Worm (Caenorhabditis elegans) whole organism, L1 larva: ENCODE data around the gene Y39F10A.6.

ENCODE experiments used
- C04F5.9 ChIP-seq: sonication (generic microtip); optimal IDR thresholded peaks from 2 replicates; lab custom pipeline; 2016; ENCODE audit warnings: missing genetic modification characterization, missing compliant biosample characterization
- Y116A8C.19 ChIP-seq: sonication (generic microtip); optimal IDR thresholded peaks from 2 replicates; lab custom pipeline; 2016; ENCODE audit warnings: missing compliant biosample characterization, missing genetic modification characterization, borderline replicate concordance
- alr-1 ChIP-seq: fragments of 200-800 bp; sonication (Bioruptor generic); optimal IDR thresholded peaks from 2 replicates; lab custom pipeline; 2018; ENCODE audit warnings: borderline replicate concordance, mild to moderate bottlenecking, missing genetic modification characterization, missing compliant biosample characterization
- aly-2 ChIP-seq: fragments of 150-350 bp; optimal IDR thresholded peaks from 2 replicates; lab custom pipeline; 2014; ENCODE audit warnings: missing biosample characterization, missing genetic modification characterization
- blmp-1 ChIP-seq: fragments of 150-350 bp; optimal IDR thresholded peaks from 2 replicates; lab custom pipeline; 2014; ENCODE audit warnings: missing biosample characterization, missing genetic modification characterization
- ceh-8 ChIP-seq: fragments of 200-800 bp; sonication (Bioruptor generic); optimal IDR thresholded peaks from 2 replicates; lab custom pipeline; 2018; ENCODE audit warnings: mild to moderate bottlenecking, missing genetic modification characterization, moderate library complexity, missing compliant biosample characterization
- ceh-82 ChIP-seq, 3 experiments: fragments of 150-350 bp in 1 of 3; sonication (generic microtip) in 2 of 3; optimal IDR thresholded peaks; 2 replicates each; lab custom pipeline; 2014 to 2017; ENCODE audit warnings: missing biosample characterization in 3 of 3, missing genetic modification characterization in 3 of 3
- ces-1 ChIP-seq: fragments of 150-350 bp; optimal IDR thresholded peaks from 2 replicates; lab custom pipeline; 2014; ENCODE audit warnings: missing biosample characterization, missing genetic modification reagents, missing genetic modification characterization
- efl-1 ChIP-seq, 4 experiments: fragments of 150-350 bp; optimal IDR thresholded peaks in 3 of 4; peaks in 1 of 4; 1 replicate in 1 of 4; 2 replicates in 3 of 4; lab custom pipeline; 2014; ENCODE audit warnings: missing biosample characterization in 2 of 4, missing genetic modification characterization in 2 of 4, missing genetic modification reagents in 2 of 4
- elt-2 ChIP-seq: sonication (generic microtip); optimal IDR thresholded peaks from 2 replicates; lab custom pipeline; 2016; ENCODE audit warnings: missing genetic modification characterization, mild to moderate bottlenecking, inconsistent platforms, missing compliant biosample characterization, missing genetic modification reagents
- fkh-10 ChIP-seq: sonication (generic microtip); optimal IDR thresholded peaks from 2 replicates; lab custom pipeline; 2017; ENCODE audit warnings: missing biosample characterization, missing genetic modification reagents, missing genetic modification characterization
- fos-1 ChIP-seq: fragments of 150-350 bp; optimal IDR thresholded peaks from 2 replicates; lab custom pipeline; 2014; ENCODE audit warnings: missing biosample characterization, missing genetic modification characterization
- grh-1 ChIP-seq: fragments of 200-800 bp; sonication (Bioruptor generic); IDR thresholded peaks from 2 replicates; pipeline ENCODE4 v1.3.6; 2022; ENCODE audit warnings: missing genetic modification reagents, missing genetic modification characterization, missing compliant biosample characterization
- hlh-17 ChIP-seq: fragments of 200-800 bp; sonication (Bioruptor generic); optimal IDR thresholded peaks from 2 replicates; lab custom pipeline; 2018; ENCODE audit warnings: missing genetic modification characterization, mild to moderate bottlenecking, missing compliant biosample characterization, moderate library complexity, borderline replicate concordance
- jun-1 ChIP-seq: fragments of 150-350 bp; optimal IDR thresholded peaks from 2 replicates; lab custom pipeline; 2014; ENCODE audit warnings: missing biosample characterization, missing genetic modification reagents, missing genetic modification characterization
- lin-13 ChIP-seq: fragments of 150-350 bp; optimal IDR thresholded peaks from 2 replicates; lab custom pipeline; 2014; ENCODE audit warnings: missing biosample characterization, missing genetic modification reagents, missing genetic modification characterization
- lin-35 ChIP-seq, 2 experiments: fragments of 150-350 bp; optimal IDR thresholded peaks; 2 replicates each; lab custom pipeline; 2014; ENCODE audit warnings: missing biosample characterization in 2 of 2, missing genetic modification characterization in 2 of 2, missing genetic modification reagents in 2 of 2
- lin-39 ChIP-seq: fragments of 150-350 bp; optimal IDR thresholded peaks from 2 replicates; lab custom pipeline; 2014; ENCODE audit warnings: missing biosample characterization, missing genetic modification reagents, missing genetic modification characterization
- lsy-2 ChIP-seq, 2 experiments: fragments of 150-350 bp; optimal IDR thresholded peaks; 2 replicates each; lab custom pipeline; 2014; ENCODE audit warnings: missing biosample characterization in 2 of 2, missing genetic modification characterization in 2 of 2
- mdl-1 ChIP-seq, 2 experiments: fragments of 150-350 bp; optimal IDR thresholded peaks; 2 replicates each; lab custom pipeline; 2014 to 2017; ENCODE audit warnings: missing biosample characterization in 2 of 2, missing genetic modification characterization in 2 of 2, inconsistent platforms in 1 of 2
- mef-2 ChIP-seq: fragments of 150-350 bp; optimal IDR thresholded peaks from 2 replicates; lab custom pipeline; 2014; ENCODE audit warnings: missing biosample characterization, missing genetic modification characterization
- nhr-20 ChIP-seq: sonication (generic microtip); optimal IDR thresholded peaks from 2 replicates; lab custom pipeline; 2016; ENCODE audit warnings: mild to moderate bottlenecking, missing genetic modification characterization, missing compliant biosample characterization
- nhr-47 ChIP-seq: sonication (generic microtip); optimal IDR thresholded peaks from 2 replicates; lab custom pipeline; 2016; ENCODE audit warnings: mild to moderate bottlenecking, missing genetic modification characterization, moderate library complexity, missing compliant biosample characterization
- nhr-71 ChIP-seq: sonication (generic microtip); optimal IDR thresholded peaks from 2 replicates; lab custom pipeline; 2016; ENCODE audit warnings: mild to moderate bottlenecking, missing genetic modification characterization, moderate library complexity, missing compliant biosample characterization
- nhr-76 ChIP-seq: sonication (generic microtip); optimal IDR thresholded peaks from 2 replicates; lab custom pipeline; 2017; ENCODE audit warnings: missing biosample characterization, missing genetic modification characterization
- nhr-77 ChIP-seq: fragments of 150-350 bp; optimal IDR thresholded peaks from 2 replicates; lab custom pipeline; 2014; ENCODE audit warnings: missing biosample characterization, missing genetic modification characterization
- nhr-84 ChIP-seq: sonication (generic microtip); optimal IDR thresholded peaks from 2 replicates; lab custom pipeline; 2017; ENCODE audit warnings: missing biosample characterization, missing genetic modification characterization
- nhr-85 ChIP-seq: sonication (generic microtip); peaks from one replicate; lab custom pipeline; 2016; ENCODE audit warnings: missing genetic modification characterization, inconsistent platforms, missing compliant biosample characterization
- pag-3 ChIP-seq: sonication (generic microtip); optimal IDR thresholded peaks from 2 replicates; lab custom pipeline; 2017; ENCODE audit warnings: missing genetic modification characterization, mild to moderate bottlenecking, missing compliant biosample characterization, antibody characterized with exemption, borderline replicate concordance; ENCODE audit not compliant: insufficient read depth
- pax-3 ChIP-seq: fragments of 200-800 bp; sonication (Bioruptor generic); optimal IDR thresholded peaks from 2 replicates; lab custom pipeline; 2018; ENCODE audit warnings: mild to moderate bottlenecking, missing genetic modification characterization, moderate library complexity, missing compliant biosample characterization
- pqm-1 ChIP-seq: sonication (generic microtip); optimal IDR thresholded peaks from 3 replicates; lab custom pipeline; 2017; ENCODE audit warnings: missing biosample characterization, missing genetic modification characterization
- snpc-4 ChIP-seq: fragments of 150-350 bp; optimal IDR thresholded peaks from 2 replicates; lab custom pipeline; 2014; ENCODE audit warnings: missing biosample characterization, missing genetic modification characterization
- snu-23 ChIP-seq: sonication (generic microtip); optimal IDR thresholded peaks from 2 replicates; lab custom pipeline; 2016; ENCODE audit warnings: missing genetic modification characterization, missing compliant biosample characterization
- tbx-2 ChIP-seq: sonication (generic microtip); optimal IDR thresholded peaks from 2 replicates; lab custom pipeline; 2016; ENCODE audit warnings: missing genetic modification characterization, missing compliant biosample characterization
- tlp-1 ChIP-seq: fragments of 150-350 bp; optimal IDR thresholded peaks from 2 replicates; lab custom pipeline; 2014; ENCODE audit warnings: missing biosample characterization, missing genetic modification characterization
- unc-130 ChIP-seq: fragments of 150-350 bp; optimal IDR thresholded peaks from 2 replicates; lab custom pipeline; 2017; ENCODE audit warnings: missing biosample characterization, missing genetic modification characterization, inconsistent platforms
- vab-15 ChIP-seq: sonication (generic microtip); optimal IDR thresholded peaks from 2 replicates; lab custom pipeline; 2017; ENCODE audit warnings: missing genotype, mild to moderate bottlenecking, missing genetic modification characterization, missing compliant biosample characterization
- zag-1 ChIP-seq: fragments of 150-350 bp; optimal IDR thresholded peaks from 2 replicates; lab custom pipeline; 2014; ENCODE audit warnings: missing biosample characterization, missing genetic modification characterization
- ztf-11 ChIP-seq, 2 experiments: sonication (generic microtip); optimal IDR thresholded peaks; 2 replicates each; lab custom pipeline; 2016 to 2017; ENCODE audit warnings: missing genetic modification characterization in 2 of 2, missing biosample characterization in 1 of 2, missing compliant biosample characterization in 1 of 2

The Y39F10A.6 gene

DNA sequence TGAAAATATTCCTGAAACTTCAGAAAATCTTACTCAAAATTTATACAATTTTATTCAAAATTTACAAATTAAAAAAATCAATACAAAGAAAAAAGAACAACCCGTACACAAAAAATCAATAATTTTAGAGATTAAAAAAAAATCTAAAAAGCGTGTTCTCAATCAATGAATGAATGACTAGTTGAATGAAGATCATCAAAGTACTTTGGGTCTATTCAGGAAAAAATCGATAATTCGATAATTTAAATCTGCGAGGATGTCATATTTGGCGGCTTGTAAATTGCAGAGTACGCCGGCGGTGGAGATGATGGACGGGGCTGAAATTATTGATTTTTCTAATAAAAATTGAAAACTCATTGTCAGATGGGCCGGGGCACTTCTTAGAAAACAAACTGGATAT is 27.3 kb downstream of the Y39F10A.6 start:
- no peak for TF ChIP-seq tbx-2 (tag; lab: Kevin White, UChicago)
- TF ChIP-seq nhr-47 (tag; lab: Kevin White, UChicago) = no peak
- TF ChIP-seq vab-15 = no peak
- TF ChIP-seq ces-1 (GFP tag; lab: Kevin White, UChicago) = no peak
- TF ChIP-seq nhr-84 (tag; lab: Kevin White, UChicago) = no peak
- TF ChIP-seq C04F5.9 (tag; lab: Kevin White, UChicago) = no peak
- TF ChIP-seq nhr-71 (tag; lab: Kevin White, UChicago) = no peak
- no peak for TF ChIP-seq pax-3
- TF ChIP-seq alr-1 (tag; lab: Kevin White, UChicago) = no peak
- TF ChIP-seq aly-2 (tag; lab: Kevin White, UChicago) = no peak
- no peak for TF ChIP-seq ceh-8 (GFP tag; lab: Kevin White, UChicago)
- TF ChIP-seq Y116A8C.19 (tag; lab: Kevin White, UChicago) = no peak
- TF ChIP-seq mdl-1 (tag; optimal IDR thresholded peaks at IDR 0.05; lab: Kevin White, UChicago) = no peak
- TF ChIP-seq lin-39 (tag; lab: Kevin White, UChicago) = no peak
- TF ChIP-seq nhr-76 (tag; lab: Kevin White, UChicago) = no peak
- TF ChIP-seq fkh-10 = no peak
- TF ChIP-seq snu-23 = no peak
- TF ChIP-seq, all 84 proteins: peak for 0

- TF ChIP-seq nhr-77 (tag; lab: Kevin White, UChicago) (no peak), pag-3 (tag; lab: Kevin White, UChicago) (no peak), zag-1 (tag; lab: Kevin White, UChicago) (no peak), lin-35 (GFP tag; optimal IDR thresholded peaks at IDR 0.05; lab: Kevin White, UChicago) (no peak), tlp-1 (tag; lab: Kevin White, UChicago) (no peak), fkh-10 (no peak)
These were observed 28.5 kb downstream of the Y39F10A.6 start for ce11 chrII:754971-755370.

DNA sequence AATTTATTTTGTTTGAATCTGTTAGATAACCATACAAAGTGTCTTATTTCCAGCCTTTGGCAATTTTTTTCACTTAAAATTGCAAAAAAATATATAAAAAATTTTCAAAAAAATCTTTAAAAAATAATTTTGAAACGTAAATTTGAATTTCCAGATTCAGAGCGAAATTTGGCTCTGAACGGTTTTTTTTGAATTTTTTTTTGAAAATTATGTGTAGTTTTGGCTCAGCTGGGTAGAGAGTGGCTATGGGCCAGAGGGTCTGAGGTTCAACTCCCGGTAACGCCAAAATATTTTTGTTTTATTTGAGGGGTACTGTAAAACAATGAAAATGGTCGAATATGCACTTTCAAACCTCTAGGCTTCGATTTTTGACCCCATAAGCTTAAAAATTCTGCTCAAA is 30.0 kb downstream of the Y39F10A.6 start:
- TF ChIP-seq mef-2 (tag; lab: Kevin White, UChicago) = no peak

- TF ChIP-seq efl-1 (optimal IDR thresholded peaks at IDR 0.05; lab: Kevin White, UChicago) (no peak), efl-1 (GFP tag; optimal IDR thresholded peaks at IDR 0.05 in 1 of 2; lab: Kevin White, UChicago) (peak in 1 of 2 experiments; percentile 66), snpc-4 (tag; lab: Kevin White, UChicago) (no peak)
These were observed 31.6 kb downstream of the Y39F10A.6 start for ce11 chrII:751850-752249.

ce11 chrII:750155-750554 is 33.3 kb downstream of the Y39F10A.6 start, which contains the start of gene snt-6:
TSS of gene snt-6 (minus strand) at chrII:750212.
- TF ChIP-seq ceh-82 (tag; optimal IDR thresholded peaks at IDR 0.05; lab: Kevin White, UChicago) (no peak), aly-2 (tag; lab: Kevin White, UChicago) (no peak), tlp-1 (tag; lab: Kevin White, UChicago) (no peak), mef-2 (tag; lab: Kevin White, UChicago) (no peak), elt-2 (tag; lab: Kevin White, UChicago) (no peak), unc-130 (tag; lab: Kevin White, UChicago) (no peak), grh-1 (no peak), lsy-2 (tag; optimal IDR thresholded peaks at IDR 0.05; lab: Kevin White, UChicago) (no peak), pax-3 (no peak), C04F5.9 (tag; lab: Kevin White, UChicago) (no peak), pqm-1 (tag; lab: Kevin White, UChicago) (no peak)

DNA sequence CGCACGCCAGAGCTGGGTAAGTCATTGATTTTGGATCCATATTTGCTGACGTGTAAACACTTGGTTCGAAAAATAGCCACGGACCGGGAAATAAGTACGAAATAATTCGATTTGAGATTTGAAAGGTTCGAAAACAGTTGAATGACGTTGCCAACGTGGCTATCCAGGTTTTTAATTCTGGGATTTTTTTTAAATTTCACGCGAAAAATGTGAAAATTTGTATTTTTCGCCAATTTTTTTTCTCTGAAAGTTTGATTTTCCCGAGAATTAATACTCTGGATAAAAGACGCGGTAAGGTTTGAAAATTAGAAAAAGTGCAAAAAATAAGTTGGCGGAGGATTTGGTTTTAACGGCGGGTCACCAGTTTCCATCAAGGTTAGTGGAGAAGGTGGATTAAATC is 42.6 kb downstream of the Y39F10A.6 start, which contains the start of gene fbxc-48:
fbxc-48 (minus strand) TSS at position 101 of the 400 bp plus-strand sequence.
- TF ChIP-seq ztf-11 (tag; optimal IDR thresholded peaks at IDR 0.05; lab: Kevin White, UChicago) = no peak
- TF ChIP-seq hlh-17 (GFP tag; lab: Kevin White, UChicago) = no peak
- no peak for TF ChIP-seq grh-1
- TF ChIP-seq blmp-1 (tag; lab: Kevin White, UChicago) = no peak
- TF ChIP-seq nhr-85 = no peak
- TF ChIP-seq nhr-71 (tag; lab: Kevin White, UChicago) = no peak
- no peak for TF ChIP-seq lin-13 (GFP tag; lab: Kevin White, UChicago)
- no peak for TF ChIP-seq nhr-20 (tag; lab: Kevin White, UChicago)
- no peak for TF ChIP-seq jun-1 (tag; lab: Kevin White, UChicago)
- TF ChIP-seq fos-1 (tag; lab: Kevin White, UChicago) = no peak
